Fruit fly (Drosophila melanogaster): ENCODE results near the gene Tbcd.
A peak's percentile ranks its signal among the peaks of the same experiment; 100 is the strongest.

Gene Tbcd

DNA sequence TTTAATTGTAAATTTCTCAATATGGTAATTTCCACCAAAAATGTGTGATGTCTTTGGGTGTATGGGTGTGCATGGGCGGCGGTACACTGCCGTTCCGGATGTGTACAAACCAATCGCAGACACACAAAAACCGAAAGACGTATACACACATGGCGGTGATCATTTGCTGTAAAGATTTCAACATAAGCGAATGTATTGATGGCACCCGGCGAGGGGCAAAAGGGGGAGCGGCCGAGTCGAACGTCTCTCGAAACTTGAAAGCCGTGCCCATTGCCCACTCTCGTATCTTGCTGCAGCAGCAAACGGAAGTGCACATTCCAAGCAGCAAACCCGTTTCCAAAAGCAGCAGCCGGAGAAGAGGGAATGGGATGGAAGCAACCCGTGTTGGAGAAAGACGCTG is 15.0 kb downstream of the Tbcd start:
- no peak for TF ChIP-seq CG11617 (GFP tag; optimal IDR thresholded peaks at IDR 0.05)
- TF ChIP-seq CG33017 (tag; optimal IDR thresholded peaks at IDR 0.05), result no peak
- TF ChIP-seq CG1620 (GFP tag; optimal IDR thresholded peaks at IDR 0.05), result no peak
- no peak for TF ChIP-seq cnc (optimal IDR thresholded peaks at IDR 0.05)
- TF ChIP-seq Hr96 (GFP tag; optimal IDR thresholded peaks at IDR 0.05), result no peak
- no peak for TF ChIP-seq CG14711 (tag; optimal IDR thresholded peaks at IDR 0.05)
- no peak for TF ChIP-seq Clk (GFP tag; optimal IDR thresholded peaks at IDR 0.05)
- no peak for TF ChIP-seq kay (GFP tag; ENCODE audit: borderline replicate concordance)
- TF ChIP-seq bab1 (GFP tag; optimal IDR thresholded peaks at IDR 0.05), result no peak
- TF ChIP-seq CG7101 (tag; optimal IDR thresholded peaks at IDR 0.05), result no peak

DNA sequence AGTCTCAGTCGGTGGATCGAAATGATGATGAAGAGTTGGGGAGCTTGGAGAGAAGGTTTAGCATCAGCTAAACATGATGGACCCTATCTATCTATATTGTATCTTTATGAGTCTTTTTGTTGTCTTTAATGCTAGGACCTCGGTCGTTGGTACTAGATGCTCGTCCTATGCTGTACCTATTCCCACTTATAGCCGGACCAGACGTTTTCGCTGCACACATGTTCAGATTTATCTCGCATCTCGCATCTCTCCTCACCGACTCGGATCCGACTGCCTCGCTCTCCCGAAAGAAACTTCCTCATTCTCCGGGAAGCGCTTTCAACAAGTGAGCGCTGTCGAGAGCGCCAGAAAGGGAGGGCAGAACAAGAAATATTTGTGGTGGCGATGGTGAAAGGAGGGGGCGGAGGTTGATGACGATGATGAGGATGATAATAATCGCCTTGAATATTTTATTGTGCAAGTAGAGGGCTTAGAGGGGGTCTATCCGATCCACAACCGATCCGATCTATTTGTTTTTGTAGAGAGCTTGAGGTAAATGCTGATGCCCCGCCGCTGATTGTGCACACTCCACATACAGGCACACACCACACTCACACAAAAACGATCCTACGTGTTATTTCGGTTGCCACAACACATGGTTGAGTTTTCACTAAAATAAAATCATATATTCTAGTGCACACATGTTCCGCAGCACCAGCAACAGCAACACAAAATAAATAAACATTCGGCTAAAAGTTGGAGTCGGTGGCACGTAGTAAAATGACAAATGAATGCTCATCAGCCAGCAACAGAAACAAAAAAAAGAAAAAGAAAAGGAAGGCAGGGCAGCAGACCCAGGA is 15.6 kb downstream of the Tbcd start:
- TF ChIP-seq cic (GFP tag; optimal IDR thresholded peaks at IDR 0.05) (peak; percentile 39), CG5204 (GFP tag; optimal IDR thresholded peaks at IDR 0.05) (no peak)

DNA sequence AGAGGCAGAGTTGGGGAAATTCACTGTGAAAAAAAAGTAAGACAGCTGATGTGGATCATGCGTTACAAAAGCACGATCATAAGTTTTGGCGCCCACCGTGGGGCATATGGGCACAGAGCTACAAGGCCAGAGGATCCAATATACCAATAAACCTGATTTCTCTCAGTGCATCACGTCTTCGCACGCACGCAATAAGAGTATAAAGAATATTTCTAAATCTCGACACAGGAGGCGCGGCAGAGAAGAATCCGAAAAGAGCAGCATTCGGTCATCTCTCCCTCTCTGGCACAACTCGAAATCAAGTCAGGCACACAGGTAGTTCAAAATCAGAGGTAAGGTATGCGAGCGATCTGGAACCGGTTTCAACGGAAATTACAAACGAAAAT is 16.2 kb downstream of the Tbcd start:
- TF ChIP-seq toe (GFP tag; optimal IDR thresholded peaks at IDR 0.05) (no peak), ovo (GFP tag; optimal IDR thresholded peaks at IDR 0.05) (no peak), CG33017 (tag; optimal IDR thresholded peaks at IDR 0.05) (no peak), Mnt (GFP tag; optimal IDR thresholded peaks at IDR 0.05) (no peak), CG1620 (GFP tag; optimal IDR thresholded peaks at IDR 0.05) (no peak), CG5204 (GFP tag; optimal IDR thresholded peaks at IDR 0.05) (no peak), Hr96 (GFP tag; optimal IDR thresholded peaks at IDR 0.05) (no peak), Clk (GFP tag; optimal IDR thresholded peaks at IDR 0.05) (no peak), bab1 (GFP tag; optimal IDR thresholded peaks at IDR 0.05) (no peak), pad (GFP tag; optimal IDR thresholded peaks at IDR 0.05) (no peak)

DNA sequence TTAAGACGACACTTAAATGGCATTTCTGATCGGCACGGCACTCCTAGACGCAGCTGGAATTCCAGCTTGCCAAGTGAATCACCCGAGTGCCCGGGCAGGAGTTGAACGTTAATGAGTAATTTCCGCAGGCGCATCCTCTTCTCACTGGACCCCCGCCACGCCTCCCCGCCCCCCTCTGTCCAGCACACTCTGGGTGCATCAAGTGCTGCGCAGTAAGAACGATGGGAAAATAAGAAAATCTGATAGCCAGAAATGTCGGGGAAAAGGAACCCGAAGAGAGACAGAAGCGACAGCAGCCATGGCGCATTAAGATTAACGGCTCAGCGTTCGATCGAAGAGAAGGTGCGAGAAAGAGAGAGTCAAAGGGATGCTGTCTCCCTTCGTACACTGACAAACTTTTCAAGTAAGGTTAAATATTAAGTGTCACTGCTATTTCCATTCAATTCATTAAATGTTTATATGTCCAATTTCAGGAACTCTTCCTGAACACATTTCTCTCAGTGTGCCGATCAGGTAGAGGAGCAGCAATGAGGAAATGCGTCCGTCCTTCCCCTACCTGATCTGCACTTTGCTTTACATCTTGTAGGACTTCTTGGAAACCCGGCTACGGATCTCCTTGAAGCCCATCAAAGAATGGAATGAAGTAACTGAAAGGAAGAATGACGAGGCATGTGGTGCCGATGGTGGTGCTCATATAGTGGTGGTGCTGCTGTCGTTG is 17.4 kb downstream of the Tbcd start:
- TF ChIP-seq Mnt (GFP tag; optimal IDR thresholded peaks at IDR 0.05) (no peak), pad (GFP tag; optimal IDR thresholded peaks at IDR 0.05) (peak; percentile 3), Crg-1 (GFP tag; optimal IDR thresholded peaks at IDR 0.05) (no peak)

DNA sequence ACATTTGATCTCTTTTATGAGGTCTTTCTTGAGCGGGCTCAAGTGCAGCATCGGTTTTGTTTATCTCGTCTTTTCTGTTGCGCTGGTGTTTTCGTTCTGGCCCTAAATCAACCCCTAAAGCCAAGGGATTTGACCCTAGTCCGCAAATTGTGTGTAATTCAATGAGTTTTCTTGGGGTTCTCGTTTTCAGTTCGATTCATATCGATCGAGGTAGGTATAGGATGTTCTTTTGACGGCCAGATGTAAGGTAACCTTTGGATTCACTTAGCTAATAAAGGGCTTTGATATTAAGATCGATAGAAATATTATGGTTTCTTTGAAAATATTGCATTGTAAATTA is 17.9 kb downstream of the Tbcd start:
- TF ChIP-seq kay (GFP tag; ENCODE audit: borderline replicate concordance) (no peak), ovo (GFP tag; optimal IDR thresholded peaks at IDR 0.05) (no peak), CG33017 (tag; optimal IDR thresholded peaks at IDR 0.05) (no peak), CG7045 (GFP tag; optimal IDR thresholded peaks at IDR 0.05) (no peak)

DNA sequence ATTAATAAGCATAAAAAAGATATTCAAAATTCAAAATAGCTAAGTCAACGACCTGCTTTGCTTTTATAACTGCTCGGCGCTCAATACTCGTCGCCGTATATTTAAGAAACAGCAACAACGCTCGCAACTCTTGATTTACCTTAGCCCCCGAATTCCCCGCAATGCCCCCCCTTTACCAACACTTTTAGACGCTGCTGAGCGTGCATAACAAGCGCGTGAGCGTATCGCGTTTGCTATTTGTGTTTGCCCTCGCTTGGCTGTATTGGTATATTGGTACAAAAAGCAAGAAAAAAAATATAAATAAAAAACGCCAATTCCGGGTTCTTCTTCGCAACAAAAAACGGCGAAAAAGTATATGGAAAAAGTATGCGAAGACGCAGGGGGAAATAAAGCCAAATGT is 18.5 kb downstream of the Tbcd start:
- TF ChIP-seq bab1 (GFP tag; optimal IDR thresholded peaks at IDR 0.05) (peak; percentile 31), Hr96 (GFP tag; optimal IDR thresholded peaks at IDR 0.05) (no peak), tj (GFP tag; optimal IDR thresholded peaks at IDR 0.05) (peak; percentile 100), Crg-1 (GFP tag; optimal IDR thresholded peaks at IDR 0.05) (no peak), kay (GFP tag; ENCODE audit: borderline replicate concordance) (no peak), Mnt (GFP tag; optimal IDR thresholded peaks at IDR 0.05) (peak; percentile 69), CG33017 (tag; optimal IDR thresholded peaks at IDR 0.05) (no peak), cnc (optimal IDR thresholded peaks at IDR 0.05) (no peak), CG5204 (GFP tag; optimal IDR thresholded peaks at IDR 0.05) (no peak), Clk (GFP tag; optimal IDR thresholded peaks at IDR 0.05) (no peak), CG7101 (tag; optimal IDR thresholded peaks at IDR 0.05) (peak; percentile 19), CG1620 (GFP tag; optimal IDR thresholded peaks at IDR 0.05) (peak; percentile 6), cic (GFP tag; optimal IDR thresholded peaks at IDR 0.05) (peak; percentile 51), CG12768 (GFP tag; optimal IDR thresholded peaks at IDR 0.05) (peak; percentile 27), toe (GFP tag; optimal IDR thresholded peaks at IDR 0.05) (peak; percentile 4), CG7045 (GFP tag; optimal IDR thresholded peaks at IDR 0.05) (no peak), pad (GFP tag; optimal IDR thresholded peaks at IDR 0.05) (peak; percentile 19), CG11617 (GFP tag; optimal IDR thresholded peaks at IDR 0.05) (peak; percentile 56), ovo (GFP tag; optimal IDR thresholded peaks at IDR 0.05) (no peak), CG14711 (tag; optimal IDR thresholded peaks at IDR 0.05) (peak; percentile 26)

DNA sequence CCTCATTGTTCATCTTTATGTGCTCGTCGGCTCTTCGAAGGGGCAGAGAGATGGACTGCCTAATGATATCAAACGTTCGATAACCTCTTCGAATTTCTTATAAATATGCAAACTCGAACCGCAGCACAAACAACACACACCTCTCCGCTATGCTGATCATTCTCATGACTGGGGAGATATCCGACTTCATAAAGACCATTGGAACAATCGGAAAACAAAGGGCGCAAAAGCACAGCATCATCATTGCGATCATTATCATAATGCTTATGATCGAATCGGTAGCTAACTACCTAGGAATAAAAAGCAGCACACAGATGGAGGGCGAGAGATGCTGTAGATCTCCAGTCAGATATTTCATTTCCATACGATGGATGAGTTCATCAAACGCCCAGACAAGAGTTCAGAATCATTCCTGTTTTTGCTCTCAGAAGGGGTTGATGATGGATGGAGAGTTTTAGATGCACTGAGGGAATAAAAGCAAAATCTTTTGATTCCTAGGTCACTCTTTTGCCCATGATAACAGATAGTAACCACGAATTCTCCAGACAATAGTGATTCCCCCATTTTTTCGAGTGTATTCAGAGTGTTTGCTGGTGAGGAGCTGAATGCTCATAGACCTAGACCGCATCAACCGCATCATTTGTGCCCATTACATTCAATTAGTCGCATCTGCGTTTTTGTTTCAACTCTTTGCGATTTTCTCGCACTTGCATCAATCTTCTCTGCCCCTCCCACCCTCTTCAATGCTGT is 19.8 kb downstream of the Tbcd start:
- TF ChIP-seq ovo (GFP tag; optimal IDR thresholded peaks at IDR 0.05) (no peak), kay (GFP tag; ENCODE audit: borderline replicate concordance) (no peak), CG33017 (tag; optimal IDR thresholded peaks at IDR 0.05) (no peak), CG7101 (tag; optimal IDR thresholded peaks at IDR 0.05) (no peak)

Measured in whole organism, adult.